Worm (Caenorhabditis elegans) whole organism, dauer: ENCODE results near the gene tag-151.

Experiments
- unc-62 ChIP-seq: sonication (generic microtip); optimal IDR thresholded peaks from 2 replicates; lab custom pipeline; 2017; ENCODE audit warnings: missing biosample characterization, missing genetic modification reagents, missing genetic modification characterization

The tag-151 gene

ce11 chrII:4761020-4761419 is 50.9 kb downstream of the tag-151 start:
- TF ChIP-seq unc-62 (GFP tag; lab: Kevin White, UChicago) = no peak

DNA sequence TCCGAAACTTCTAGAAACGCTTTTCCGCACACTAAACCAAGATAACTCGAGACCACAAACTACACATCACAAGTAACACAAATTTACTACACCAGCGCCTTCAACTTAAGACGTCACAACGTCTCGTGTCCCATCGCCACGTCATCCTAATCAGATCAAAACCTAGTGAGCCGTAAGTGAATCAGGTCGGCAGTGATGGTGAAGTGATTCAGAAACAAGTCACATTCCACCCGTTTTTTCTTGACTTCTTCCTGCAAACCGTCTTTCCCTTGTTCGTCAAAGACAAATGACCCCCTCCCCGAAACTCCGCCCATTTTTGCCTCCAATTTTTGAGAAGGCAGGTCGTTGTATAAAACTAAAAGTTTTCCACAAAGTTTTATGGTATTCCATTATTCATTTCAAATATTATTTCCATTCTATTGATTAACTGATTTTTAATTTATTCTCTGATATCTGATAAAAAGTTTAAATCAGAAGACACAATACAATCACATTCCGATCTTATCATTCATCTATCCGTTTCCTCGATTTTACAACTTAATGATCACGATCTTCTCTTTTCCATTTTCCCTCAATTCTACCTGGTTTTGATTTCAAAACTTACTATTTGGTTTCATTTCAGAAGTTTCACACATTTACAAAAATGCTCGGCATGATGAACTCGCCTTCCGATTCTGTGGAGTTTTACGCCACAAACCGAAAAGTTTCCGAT is 52.7 kb downstream of the tag-151 start, which contains the start of gene F26G1.2:
F26G1.2 (plus strand) TSS at position 508 of the 712 bp plus-strand sequence.
- no peak for TF ChIP-seq unc-62 (GFP tag; lab: Kevin White, UChicago)
